Fruit fly (Drosophila melanogaster): ENCODE data around the gene Osi7.

Gene Osi7

DNA sequence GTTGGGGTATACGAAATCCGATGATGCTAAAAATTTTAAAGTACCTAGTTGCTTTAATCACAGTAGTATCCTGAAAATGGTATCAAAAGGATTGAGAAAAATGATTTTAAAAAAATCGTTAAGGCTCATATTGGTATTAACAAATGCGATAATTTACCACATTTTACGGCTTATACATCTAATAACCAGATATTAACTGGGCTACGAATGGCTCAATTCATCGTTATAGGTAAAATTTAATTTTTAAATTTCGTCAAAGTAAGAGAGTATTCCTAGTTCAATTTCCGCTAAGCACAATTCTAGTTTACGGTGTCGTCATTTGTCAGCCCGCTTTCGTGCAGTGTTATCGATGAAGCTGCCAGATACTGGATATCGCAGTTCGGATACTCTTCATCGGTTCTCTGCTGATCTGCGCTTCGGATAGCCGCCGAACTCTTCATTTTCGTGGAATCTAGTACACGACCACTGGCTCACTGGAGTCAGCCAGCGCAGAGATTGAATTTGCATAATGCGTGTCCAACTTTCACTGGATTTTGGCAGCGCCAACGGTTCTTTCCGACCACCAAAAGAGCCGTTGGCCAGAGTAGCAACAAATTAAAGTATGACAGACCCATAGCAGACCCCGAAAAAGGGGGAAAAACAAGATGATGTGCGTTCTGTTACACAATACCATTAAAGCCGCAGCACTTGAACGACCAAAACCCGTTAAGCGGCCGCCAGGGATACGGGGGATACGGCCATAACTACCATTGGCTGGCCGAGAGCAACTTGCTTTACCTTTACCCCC lies 19.5 kb upstream of the Osi7 start:
- peak; percentile 31 for TF ChIP-seq CG14655 (GFP tag; optimal IDR thresholded peaks at IDR 0.05)
- TF ChIP-seq CG13204 (GFP tag; optimal IDR thresholded peaks at IDR 0.05): peak; percentile 46
- TF ChIP-seq CG4496 (GFP tag; IDR thresholded peaks at IDR 0.05): no peak
- TF ChIP-seq CG8301 (tag; optimal IDR thresholded peaks at IDR 0.05): peak; percentile 38

DNA sequence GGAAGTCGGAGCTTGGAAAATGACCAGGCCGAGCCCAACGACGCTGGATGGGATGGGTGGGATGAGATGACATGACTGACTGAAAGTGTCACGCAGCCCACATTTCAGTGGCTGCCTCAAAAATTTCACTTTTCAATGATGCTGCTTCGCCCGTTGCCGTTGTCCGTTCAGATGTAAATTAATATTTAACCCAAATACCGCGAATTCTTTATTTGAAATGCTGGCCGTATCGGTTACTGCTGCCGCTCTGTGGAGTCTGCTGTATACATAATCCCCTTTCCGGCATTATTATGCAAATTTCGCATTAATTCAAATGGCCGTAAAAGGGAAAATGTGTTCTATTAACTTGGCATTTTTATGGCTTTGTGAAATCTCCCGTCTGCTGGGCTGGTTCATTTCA lies 18.5 kb upstream of the Osi7 start:
- no peak for TF ChIP-seq D1 (tag; optimal IDR thresholded peaks at IDR 0.05)
- no peak for TF ChIP-seq Ets98B (GFP tag; IDR thresholded peaks at IDR 0.05)
- TF ChIP-seq EcR (GFP tag; optimal IDR thresholded peaks at IDR 0.05): no peak
- TF ChIP-seq CG13204 (GFP tag; optimal IDR thresholded peaks at IDR 0.05): no peak
- TF ChIP-seq CG34367 (tag; optimal IDR thresholded peaks at IDR 0.05): no peak
- no peak for TF ChIP-seq fd96Ca (GFP tag; IDR thresholded peaks at IDR 0.05)
- no peak for TF ChIP-seq CG15710 (tag; optimal IDR thresholded peaks at IDR 0.05)
- no peak for TF ChIP-seq CG10348 (GFP tag; IDR thresholded peaks at IDR 0.05)
- no peak for TF ChIP-seq Snoo (tag; optimal IDR thresholded peaks at IDR 0.05)
- no peak for TF ChIP-seq CG12605 (GFP tag; IDR thresholded peaks at IDR 0.05)
- TF ChIP-seq Pif1B (GFP tag; optimal IDR thresholded peaks at IDR 0.05): no peak
- TF ChIP-seq CG17806 (tag; optimal IDR thresholded peaks at IDR 0.05): no peak
- no peak for TF ChIP-seq CG8159 (tag; optimal IDR thresholded peaks at IDR 0.05)
- no peak for TF ChIP-seq CG8301 (tag; optimal IDR thresholded peaks at IDR 0.05)
- TF ChIP-seq rn (GFP tag; IDR thresholded peaks at IDR 0.05): no peak
- TF ChIP-seq CG4496 (GFP tag; IDR thresholded peaks at IDR 0.05): no peak
- no peak for TF ChIP-seq CG14655 (GFP tag; optimal IDR thresholded peaks at IDR 0.05)
- TF ChIP-seq CG32121 (GFP tag; IDR thresholded peaks at IDR 0.05): no peak
- TF ChIP-seq Pif1A (GFP tag; optimal IDR thresholded peaks at IDR 0.05): no peak
- no peak for TF ChIP-seq gl (tag; optimal IDR thresholded peaks at IDR 0.05)

DNA sequence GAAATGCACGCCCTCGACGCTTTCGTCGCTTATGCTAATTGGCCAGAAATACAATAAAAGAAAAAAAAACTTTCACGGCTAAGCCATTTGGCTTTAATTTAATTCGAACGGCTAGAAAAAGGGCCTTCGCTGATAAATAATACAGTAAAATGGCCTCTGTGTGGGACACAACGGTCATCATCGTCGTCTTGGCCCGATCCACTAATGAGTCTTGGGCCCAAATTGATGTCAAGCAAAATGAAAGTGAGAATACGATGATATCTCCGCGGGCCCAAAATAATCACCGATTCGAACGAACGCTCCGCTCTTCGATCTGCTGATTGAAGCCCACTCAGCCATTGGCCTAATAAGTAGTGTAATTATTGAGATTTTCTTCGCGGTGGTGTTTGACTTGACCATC lies 17.4 kb upstream of the Osi7 start:
- TF ChIP-seq CG8159 (tag; optimal IDR thresholded peaks at IDR 0.05): no peak
- TF ChIP-seq CG14655 (GFP tag; optimal IDR thresholded peaks at IDR 0.05): no peak
- TF ChIP-seq CG8301 (tag; optimal IDR thresholded peaks at IDR 0.05): no peak
- TF ChIP-seq Snoo (tag; optimal IDR thresholded peaks at IDR 0.05): no peak
- no peak for TF ChIP-seq CG13204 (GFP tag; optimal IDR thresholded peaks at IDR 0.05)
- TF ChIP-seq fd96Ca (GFP tag; IDR thresholded peaks at IDR 0.05): no peak
- TF ChIP-seq CG15710 (tag; optimal IDR thresholded peaks at IDR 0.05): no peak
- TF ChIP-seq CG10348 (GFP tag; IDR thresholded peaks at IDR 0.05): no peak
- no peak for TF ChIP-seq CG9948 (tag; optimal IDR thresholded peaks at IDR 0.05)
- no peak for TF ChIP-seq Pif1A (GFP tag; optimal IDR thresholded peaks at IDR 0.05)
- TF ChIP-seq EcR (GFP tag; optimal IDR thresholded peaks at IDR 0.05): no peak
- no peak for TF ChIP-seq CG4496 (GFP tag; IDR thresholded peaks at IDR 0.05)
- no peak for TF ChIP-seq D1 (tag; optimal IDR thresholded peaks at IDR 0.05)
- TF ChIP-seq Pif1B (GFP tag; optimal IDR thresholded peaks at IDR 0.05): no peak
- no peak for TF ChIP-seq CG12605 (GFP tag; IDR thresholded peaks at IDR 0.05)
- TF ChIP-seq CG17806 (tag; optimal IDR thresholded peaks at IDR 0.05): no peak
- no peak for TF ChIP-seq gl (tag; optimal IDR thresholded peaks at IDR 0.05)
- TF ChIP-seq rn (GFP tag; IDR thresholded peaks at IDR 0.05): no peak
- TF ChIP-seq CG34367 (tag; optimal IDR thresholded peaks at IDR 0.05): no peak

DNA sequence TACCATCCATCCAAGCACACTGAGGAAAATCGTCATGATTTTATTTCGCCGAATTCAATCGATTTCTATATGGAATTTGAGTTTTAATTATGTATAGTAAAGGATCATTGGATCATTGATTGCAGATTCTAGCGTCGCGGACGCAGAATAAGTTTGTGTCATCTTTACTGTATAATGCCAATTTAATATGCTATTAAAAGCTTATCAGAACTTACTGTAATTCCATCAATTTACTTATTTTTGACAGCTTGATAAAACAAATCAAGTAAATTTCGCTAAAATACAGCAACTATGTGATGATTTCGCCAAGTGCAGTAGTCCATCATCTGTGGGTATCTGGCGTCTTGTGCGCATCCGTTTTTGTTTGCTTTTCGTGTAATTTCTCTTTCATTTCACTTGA lies 15.7 kb upstream of the Osi7 start:
- peak; percentile 20 for TF ChIP-seq CG14655 (GFP tag; optimal IDR thresholded peaks at IDR 0.05)
- peak; percentile 29 for TF ChIP-seq CG8301 (tag; optimal IDR thresholded peaks at IDR 0.05)
- TF ChIP-seq CG4496 (GFP tag; IDR thresholded peaks at IDR 0.05): no peak

DNA sequence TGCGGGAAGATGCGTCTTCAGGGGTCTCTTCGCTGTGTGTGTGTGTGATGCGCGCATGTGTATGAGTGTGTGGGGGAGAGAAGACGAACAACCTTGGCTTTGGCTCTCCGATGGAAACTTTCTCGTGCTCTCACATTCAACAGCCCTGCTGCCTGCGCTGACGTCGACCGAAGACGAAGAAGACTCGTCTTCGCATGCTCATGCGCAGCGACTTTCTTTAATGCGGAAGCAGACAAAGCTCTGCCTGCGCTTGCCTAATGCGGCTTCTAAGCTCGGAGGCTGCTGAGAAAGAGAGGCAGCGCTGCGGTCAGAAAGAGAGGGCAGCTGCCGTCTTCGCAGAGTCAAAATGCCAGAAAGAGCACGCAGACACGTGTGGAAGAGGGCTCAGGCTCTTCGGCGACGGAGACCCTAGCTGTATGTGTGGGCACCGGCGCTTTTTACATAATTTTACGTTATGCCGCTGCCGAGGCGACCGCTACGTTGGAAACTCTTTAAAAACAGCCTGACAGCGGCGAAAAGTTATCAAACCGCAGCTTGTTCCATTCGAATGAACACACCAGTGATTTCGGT lies 14.5 kb upstream of the Osi7 start, which contains the start of gene Osi6:
Osi6 (plus strand) TSS at position 520 of the 570 bp plus-strand sequence.
- TF ChIP-seq CG17806 (tag; optimal IDR thresholded peaks at IDR 0.05) (no peak), CG8159 (tag; optimal IDR thresholded peaks at IDR 0.05) (no peak), CG4496 (GFP tag; IDR thresholded peaks at IDR 0.05) (no peak), fd96Ca (GFP tag; IDR thresholded peaks at IDR 0.05) (no peak), CG13204 (GFP tag; optimal IDR thresholded peaks at IDR 0.05) (no peak), CG15710 (tag; optimal IDR thresholded peaks at IDR 0.05) (no peak), EcR (GFP tag; optimal IDR thresholded peaks at IDR 0.05) (no peak), gl (tag; optimal IDR thresholded peaks at IDR 0.05) (no peak), Pif1B (GFP tag; optimal IDR thresholded peaks at IDR 0.05) (no peak), Ets98B (GFP tag; IDR thresholded peaks at IDR 0.05) (no peak)

DNA sequence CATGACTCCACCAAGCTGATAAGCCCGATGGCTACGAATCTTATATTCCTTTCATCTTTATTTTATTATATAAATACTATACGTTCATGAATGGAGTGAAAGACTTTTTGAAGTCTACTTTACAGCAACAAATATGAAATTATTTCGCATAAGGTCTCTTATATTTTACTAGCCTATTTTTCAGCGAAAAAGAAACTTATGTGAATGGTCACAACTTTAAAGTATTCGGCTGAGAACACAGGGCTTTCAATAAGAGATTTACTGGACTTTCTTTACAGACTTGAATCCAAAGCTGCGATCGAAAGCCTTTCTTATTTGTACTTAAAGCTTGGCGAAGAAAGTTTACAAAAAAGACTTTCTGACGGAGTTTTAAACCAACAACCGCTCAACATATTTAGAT lies 9.8 kb upstream of the Osi7 start:
- TF ChIP-seq EcR (GFP tag; optimal IDR thresholded peaks at IDR 0.05) (no peak), CG8301 (tag; optimal IDR thresholded peaks at IDR 0.05) (no peak), CG14655 (GFP tag; optimal IDR thresholded peaks at IDR 0.05) (no peak), CG9948 (tag; optimal IDR thresholded peaks at IDR 0.05) (no peak), CG17806 (tag; optimal IDR thresholded peaks at IDR 0.05) (no peak), CG10348 (GFP tag; IDR thresholded peaks at IDR 0.05) (no peak), CG12605 (GFP tag; IDR thresholded peaks at IDR 0.05) (no peak), fd96Ca (GFP tag; IDR thresholded peaks at IDR 0.05) (no peak), Ets98B (GFP tag; IDR thresholded peaks at IDR 0.05) (no peak), CG32121 (GFP tag; IDR thresholded peaks at IDR 0.05) (no peak), CG4496 (GFP tag; IDR thresholded peaks at IDR 0.05) (no peak), Snoo (tag; optimal IDR thresholded peaks at IDR 0.05) (no peak), gl (tag; optimal IDR thresholded peaks at IDR 0.05) (no peak), rn (GFP tag; IDR thresholded peaks at IDR 0.05) (no peak), Pif1B (GFP tag; optimal IDR thresholded peaks at IDR 0.05) (no peak), CG34367 (tag; optimal IDR thresholded peaks at IDR 0.05) (no peak), CG13204 (GFP tag; optimal IDR thresholded peaks at IDR 0.05) (no peak)

Data from whole organism, pupa.